Worm (Caenorhabditis elegans): ENCODE results near the gene mnk-1.

- TF ChIP-seq ZK546.5 (tag; optimal IDR thresholded peaks at IDR 0.05) = no peak
- TF ChIP-seq nhr-25 (tag; optimal IDR thresholded peaks at IDR 0.05) = peak; percentile 98
Observed at ce11 chrII:10541923-10542486, 12.8 kb downstream of the mnk-1 start, which contains the start of gene pro-1.

Data from whole organism, L2 larva.